Worm (Caenorhabditis elegans): Measurements from ENCODE around the gene zif-1.
"Not testable (repeated sequence)": the region's sequence is repeated elsewhere in the genome, so short reads cannot be mapped to it uniquely, and the experiment has no call there.

- not testable (repeated sequence) for TF ChIP-seq F13C5.2 (tag; optimal IDR thresholded peaks at IDR 0.05); hnd-1 (tag; optimal IDR thresholded peaks at IDR 0.05); ama-1 (optimal IDR thresholded peaks at IDR 0.05); tra-4 (tag; optimal IDR thresholded peaks at IDR 0.05); tbx-11 (GFP tag; IDR thresholded peaks at IDR 0.05); sea-1 (GFP tag; conservative IDR thresholded peaks at IDR 0.05); hmg-4 (GFP tag; optimal IDR thresholded peaks at IDR 0.05); ceh-13 (GFP tag; optimal IDR thresholded peaks at IDR 0.05); tbx-37 (GFP tag; conservative IDR thresholded peaks at IDR 0.05); flt-1 (GFP tag; IDR thresholded peaks at IDR 0.05); aly-1 (tag; optimal IDR thresholded peaks at IDR 0.05)
Measured at ce11 chrIII:9005905-9006372, 3.4 kb downstream of the zif-1 start, which contains the start of gene rab-6.1.
